Fruit fly (Drosophila melanogaster): ENCODE results near the gene CG33223.

The CG33223 gene

dm6 chrX:8464378-8465036 is 19.2 kb downstream of the CG33223 start, which contains the start of gene Sptr (continued):
- peak; percentile 82 for TF ChIP-seq vfl (GFP tag; optimal IDR thresholded peaks at IDR 0.05)
- peak; percentile 74; the same call in 1 of the 2 replicates for TF ChIP-seq chm (GFP tag; IDR thresholded peaks at IDR 0.05)
- no peak for TF ChIP-seq HLH4C (GFP tag; IDR thresholded peaks at IDR 0.05; ENCODE audit: partially characterized antibody)
- TF ChIP-seq zfh2 (GFP tag; optimal IDR thresholded peaks at IDR 0.05): peak; percentile 84
- TF ChIP-seq CG16779 (GFP tag; IDR thresholded peaks at IDR 0.05): peak; percentile 74
- TF ChIP-seq Antp (GFP tag; optimal IDR thresholded peaks at IDR 0.05): peak; percentile 64
- no peak for TF ChIP-seq tna (GFP tag; IDR thresholded peaks at IDR 0.05; ENCODE audit: partially characterized antibody)
- TF ChIP-seq CG6813 (GFP tag; optimal IDR thresholded peaks at IDR 0.05): peak; percentile 91
- peak; percentile 62; the same call in 2 of the 3 replicates for TF ChIP-seq CG11560 (tag; IDR thresholded peaks at IDR 0.05)
- TF ChIP-seq rib (GFP tag; IDR thresholded peaks at IDR 0.05): peak; percentile 84
- peak; percentile 38 for TF ChIP-seq slp2 (GFP tag; optimal IDR thresholded peaks at IDR 0.05)
- peak; percentile 93 for TF ChIP-seq PHDP (tag; optimal IDR thresholded peaks at IDR 0.05)
- TF ChIP-seq CG4282 (GFP tag; optimal IDR thresholded peaks at IDR 0.05): peak; percentile 7
- peak; percentile 92 for TF ChIP-seq CG14014 (GFP tag; IDR thresholded peaks at IDR 0.05)
- TF ChIP-seq CG15479 (GFP tag; optimal IDR thresholded peaks at IDR 0.05): no peak
- TF ChIP-seq lola (GFP tag; optimal IDR thresholded peaks at IDR 0.05): peak in 1 of 3 experiments; percentile 46
- peak; percentile 25 for TF ChIP-seq CG4617 (GFP tag; optimal IDR thresholded peaks at IDR 0.05; ENCODE audit: borderline replicate concordance)
- peak; percentile 66 for TF ChIP-seq ewg (GFP tag; optimal IDR thresholded peaks at IDR 0.05)
- TF ChIP-seq p53 (GFP tag; optimal IDR thresholded peaks at IDR 0.05): no peak
- TF ChIP-seq CG7987 (GFP tag; optimal IDR thresholded peaks at IDR 0.05): peak; percentile 43
- TF ChIP-seq CTCF (GFP tag; optimal IDR thresholded peaks at IDR 0.05): peak; percentile 33
- TF ChIP-seq CG11093 (GFP tag; IDR thresholded peaks at IDR 0.05): peak; percentile 76
- TF ChIP-seq CrebB (tag; optimal IDR thresholded peaks at IDR 0.05): peak; percentile 88
- TF ChIP-seq CG30431 (GFP tag; optimal IDR thresholded peaks at IDR 0.05): peak; percentile 33
- TF ChIP-seq ssp (GFP tag; IDR thresholded peaks at IDR 0.05): peak; percentile 72
- peak; percentile 86 for TF ChIP-seq CG9817 (tag; optimal IDR thresholded peaks at IDR 0.05)
- TF ChIP-seq dmrt11E (tag; optimal IDR thresholded peaks at IDR 0.05): no peak
- no peak for TF ChIP-seq Kr (GFP tag; optimal IDR thresholded peaks at IDR 0.05)
- TF ChIP-seq Sox102F (GFP tag; optimal IDR thresholded peaks at IDR 0.05): peak; percentile 86
- TF ChIP-seq Ssrp (tag; optimal IDR thresholded peaks at IDR 0.05): peak; percentile 70
- TF ChIP-seq CG10274 (GFP tag; optimal IDR thresholded peaks at IDR 0.05): peak; percentile 65
- no peak for TF ChIP-seq CG17186 (GFP tag; optimal IDR thresholded peaks at IDR 0.05)
- TF ChIP-seq CG17829 (tag; optimal IDR thresholded peaks at IDR 0.05): peak; percentile 80
- TF ChIP-seq insv (GFP tag; optimal IDR thresholded peaks at IDR 0.05): peak in 1 of 2 experiments; percentile 52
- peak; percentile 14 for TF ChIP-seq Atf3 (GFP tag; optimal IDR thresholded peaks at IDR 0.05)
- peak; percentile 81 for TF ChIP-seq CG18476 (GFP tag; optimal IDR thresholded peaks at IDR 0.05)
- TF ChIP-seq nerfin-1 (tag; optimal IDR thresholded peaks at IDR 0.05): peak; percentile 67
- peak; percentile 79 for TF ChIP-seq Dip3 (GFP tag; optimal IDR thresholded peaks at IDR 0.05)
- peak; percentile 79; the same call in 2 of the 3 replicates for TF ChIP-seq C15 (GFP tag; IDR thresholded peaks at IDR 0.05)
- TF ChIP-seq ap (GFP tag; IDR thresholded peaks at IDR 0.05): peak; percentile 80
- TF ChIP-seq Ravus (GFP tag; IDR thresholded peaks at IDR 0.05): peak; percentile 61
- TF ChIP-seq Gug (GFP tag; IDR thresholded peaks at IDR 0.05): peak; percentile 76; the same call in 3 of the 4 replicates
- peak; percentile 43 for TF ChIP-seq cato (GFP tag; optimal IDR thresholded peaks at IDR 0.05; ENCODE audit: borderline replicate concordance)
- TF ChIP-seq CG5953 (GFP tag; IDR thresholded peaks at IDR 0.05): peak; percentile 75
- TF ChIP-seq CG8765 (GFP tag; IDR thresholded peaks at IDR 0.05): peak; percentile 63; the same call in 1 of the 2 replicates
- peak; percentile 91 for TF ChIP-seq CG13424 (tag; optimal IDR thresholded peaks at IDR 0.05)
- no peak for TF ChIP-seq stwl (tag; optimal IDR thresholded peaks at IDR 0.05)
- peak; percentile 90 for TF ChIP-seq sens (GFP tag)
- no peak for TF ChIP-seq kni (GFP tag; optimal IDR thresholded peaks at IDR 0.05)
